Fruit fly (Drosophila melanogaster) Kc167 (cell line): Measurements from ENCODE around the gene CG31100.

Experiments used
- Myc ChIP-seq: fragments of >200 bp; optimal IDR thresholded peaks from 2 replicates; lab custom pipeline; 2017; ENCODE audit warnings: missing external identifiers
- insv ChIP-seq: fragments of >200 bp; optimal IDR thresholded peaks from 3 replicates; lab custom pipeline; 2018; ENCODE audit warnings: missing external identifiers
- psq ChIP-seq: fragments of >200 bp; optimal IDR thresholded peaks from 2 replicates; lab custom pipeline; 2017; ENCODE audit warnings: missing external identifiers

dm6 chr3R:9051937-9052680 lies 48.7 kb upstream of the CG31100 start, which contains the start of gene Kdm2:
- no peak for TF ChIP-seq Myc (lab: Kevin White, UChicago)
- no peak for TF ChIP-seq psq
- TF ChIP-seq insv = no peak
